Worm (Caenorhabditis elegans) whole organism, young adult: ENCODE measurements around the gene mpst-3.

Source experiments
- F23B12.7 ChIP-seq: sonication (generic microtip); optimal IDR thresholded peaks from 2 replicates; lab custom pipeline; 2017; ENCODE audit warnings: missing genetic modification characterization, mild to moderate bottlenecking, missing compliant biosample characterization, antibody characterized with exemption, moderate library complexity; ENCODE audit not compliant: insufficient read depth
- ekl-4 ChIP-seq: fragments of 200-800 bp; sonication (Bioruptor generic); IDR thresholded peaks from 2 replicates; pipeline ENCODE4 v1.3.6; 2022; ENCODE audit warnings: missing genetic modification reagents, missing genetic modification characterization, missing compliant biosample characterization
- lin-35 ChIP-seq, 3 experiments: fragments of 150-350 bp in 2 of 3; sonication (generic microtip) in 1 of 3; optimal IDR thresholded peaks; 2 replicates each; lab custom pipeline; 2014 to 2018; ENCODE audit warnings: missing biosample characterization in 3 of 3, missing genetic modification characterization in 3 of 3, missing genetic modification reagents in 3 of 3
- lin-54 ChIP-seq: fragments of 200-800 bp; sonication (Bioruptor generic); optimal IDR thresholded peaks from 2 replicates; lab custom pipeline; 2018; ENCODE audit warnings: mild to moderate bottlenecking, missing genetic modification characterization, missing compliant biosample characterization
- snpc-4 ChIP-seq, 5 experiments: fragments of 150-350 bp in 1 of 5; sonication (generic microtip) in 4 of 5; optimal IDR thresholded peaks; 2 replicates each; lab custom pipeline; 2014 to 2018; ENCODE audit warnings: missing genetic modification characterization in 5 of 5, missing biosample characterization in 3 of 5, antibody characterized with exemption in 2 of 5, mild to moderate bottlenecking in 2 of 5, missing compliant biosample characterization in 2 of 5, missing genotype in 2 of 5, moderate library complexity in 2 of 5, missing genetic modification reagents in 1 of 5

DNA sequence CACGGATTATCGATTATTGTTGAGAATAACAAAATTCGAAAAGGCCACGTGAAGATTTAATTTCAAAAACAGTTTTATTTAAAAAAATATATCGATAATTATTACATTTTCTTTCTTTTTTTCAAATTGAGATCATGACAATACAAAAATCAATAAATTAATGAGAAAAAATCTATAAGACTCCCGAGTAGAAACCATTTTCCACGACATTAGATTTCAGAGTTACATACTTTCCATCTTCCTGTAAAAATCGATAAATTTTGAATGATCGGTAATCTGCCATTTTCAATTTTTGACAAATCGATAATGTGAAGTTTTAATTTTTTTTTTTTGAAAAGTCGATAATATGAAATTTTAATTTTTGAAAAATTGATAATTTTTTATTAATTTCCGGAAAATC lies 50.2 kb downstream of the mpst-3 start, which contains the start of gene C30G7.3:
- TF ChIP-seq lin-54: no peak
- TF ChIP-seq F23B12.7: no peak
- TF ChIP-seq ekl-4 (GFP tag; lab: Robert Waterston, UW): no peak
- TF ChIP-seq lin-35 (GFP tag; optimal IDR thresholded peaks at IDR 0.05; lab: Kevin White, UChicago): no peak
- TF ChIP-seq snpc-4 (GFP tag; optimal IDR thresholded peaks at IDR 0.05; lab: Kevin White, UChicago): no peak
- no peak for TF ChIP-seq snpc-4 (tag; optimal IDR thresholded peaks at IDR 0.05; lab: Kevin White, UChicago)
